Worm (Caenorhabditis elegans) whole organism, mixed stage, embryonic: ENCODE results near the gene B0228.6.

Source experiments
- cnd-1 ChIP-seq: fragments of 200-800 bp; sonication (Bioruptor generic); optimal IDR thresholded peaks from 2 replicates; lab custom pipeline; 2018; ENCODE audit warnings: mild to moderate bottlenecking, missing genetic modification characterization, missing compliant biosample characterization
- lin-13 ChIP-seq: fragments of 150-350 bp; optimal IDR thresholded peaks from 2 replicates; lab custom pipeline; 2014; ENCODE audit warnings: missing biosample characterization, missing genetic modification characterization
- ztf-11 ChIP-seq: fragments of 150-350 bp; optimal IDR thresholded peaks from 2 replicates; lab custom pipeline; 2014; ENCODE audit warnings: missing biosample characterization, missing genetic modification characterization

ce11 chrII:7709301-7709754 is 45.6 kb downstream of the B0228.6 start, which contains the start of gene sre-1:
- TF ChIP-seq lin-13 (tag; lab: Kevin White, UChicago), result no peak
- TF ChIP-seq cnd-1, result no peak
- TF ChIP-seq ztf-11 (tag; lab: Kevin White, UChicago), result no peak
